Fruit fly (Drosophila melanogaster) whole organism, embryonic: ENCODE measurements around the gene ZnT63C.

Source experiments
- Antp ChIP-seq: fragments of 200-800 bp; sonication (Bioruptor generic); optimal IDR thresholded peaks from 3 replicates; lab custom pipeline; 2016; ENCODE audit warnings: missing biosample characterization, missing genetic modification characterization
- CG10147 ChIP-seq: fragments of 200-800 bp; sonication (Bioruptor generic); optimal IDR thresholded peaks from 2 replicates; lab custom pipeline; 2019; ENCODE audit warnings: missing biosample characterization, mild to moderate bottlenecking, missing genetic modification characterization, moderate library complexity
- CG11085 ChIP-seq: fragments of 200-800 bp; sonication (Bioruptor generic); IDR thresholded peaks from 2 replicates; pipeline ENCODE4 v1.3.6; 2022; ENCODE audit warnings: missing biosample characterization, missing genetic modification characterization
- CG11696 ChIP-seq: fragments of 200-800 bp; sonication (Bioruptor generic); IDR thresholded peaks from 2 replicates; pipeline ENCODE4 v1.3.6; 2022; ENCODE audit warnings: missing biosample characterization, missing genetic modification characterization
- CG12391 ChIP-seq: fragments of 200-800 bp; sonication (Bioruptor generic); optimal IDR thresholded peaks from 3 replicates; lab custom pipeline; 2018; ENCODE audit warnings: missing biosample characterization, mild to moderate bottlenecking, missing genetic modification characterization, moderate library complexity
- CG15479 ChIP-seq: fragments of 200-800 bp; sonication (Bioruptor generic); optimal IDR thresholded peaks from 3 replicates; lab custom pipeline; 2019; ENCODE audit warnings: missing biosample characterization, mild to moderate bottlenecking, missing genetic modification characterization, moderate library complexity
- CG16815 ChIP-seq: fragments of 200-800 bp; sonication (Bioruptor generic); optimal IDR thresholded peaks from 3 replicates; lab custom pipeline; 2017; ENCODE audit warnings: missing biosample characterization, mild to moderate bottlenecking, missing genetic modification characterization
- CG17612 ChIP-seq: fragments of 200-800 bp; sonication (Bioruptor generic); IDR thresholded peaks from 2 replicates; pipeline ENCODE4 v1.3.6; 2022; ENCODE audit warnings: missing biosample characterization, missing genetic modification characterization
- CG18764 ChIP-seq: fragments of 200-800 bp; sonication (Bioruptor generic); optimal IDR thresholded peaks from 3 replicates; lab custom pipeline; 2016; ENCODE audit warnings: missing biosample characterization, missing genetic modification characterization
- CG30403 ChIP-seq: fragments of 200-800 bp; sonication (Bioruptor generic); optimal IDR thresholded peaks from 3 replicates; lab custom pipeline; 2016; ENCODE audit warnings: missing biosample characterization, missing genetic modification characterization
- CG31441 ChIP-seq: fragments of 200-800 bp; sonication (Bioruptor generic); IDR thresholded peaks from 2 replicates; pipeline ENCODE4 v1.3.6; 2022; ENCODE audit warnings: missing biosample characterization, missing genetic modification characterization
- CG3838 ChIP-seq: fragments of 200-800 bp; sonication (Bioruptor generic); optimal IDR thresholded peaks from 3 replicates; lab custom pipeline; 2016; ENCODE audit warnings: missing biosample characterization, missing genetic modification characterization
- CG7928 ChIP-seq: fragments of 200-800 bp; sonication (Bioruptor generic); optimal IDR thresholded peaks from 2 replicates; lab custom pipeline; 2017; ENCODE audit warnings: missing biosample characterization, mild to moderate bottlenecking, missing genetic modification characterization
- CG8290 ChIP-seq, 3 experiments: fragments of 200-800 bp; sonication (Bioruptor generic); optimal IDR thresholded peaks; 2 replicates each; lab custom pipeline; 2016 to 2019; ENCODE audit warnings: missing biosample characterization in 3 of 3, missing genetic modification characterization in 3 of 3, mild to moderate bottlenecking in 2 of 3, moderate library complexity in 1 of 3
- CHES-1-like ChIP-seq: fragments of 200-800 bp; sonication (Bioruptor generic); optimal IDR thresholded peaks from 2 replicates; lab custom pipeline; 2016; ENCODE audit warnings: missing biosample characterization, missing genetic modification characterization
- CTCF ChIP-seq: fragments of 200-800 bp; sonication (Bioruptor generic); optimal IDR thresholded peaks from 2 replicates; lab custom pipeline; 2017; ENCODE audit warnings: missing biosample characterization, mild to moderate bottlenecking, missing genetic modification characterization, moderate library complexity
- E2f1 ChIP-seq: fragments of 200-800 bp; sonication (Bioruptor generic); IDR thresholded peaks from 2 replicates; pipeline ENCODE4 v1.3.6; 2022; ENCODE audit warnings: missing biosample characterization, missing genetic modification characterization
- E2f2 ChIP-seq: fragments of 200-800 bp; sonication (Bioruptor generic); IDR thresholded peaks from 2 replicates; pipeline ENCODE4 v1.3.6; 2022; ENCODE audit warnings: missing biosample characterization, missing genetic modification characterization
- ERR ChIP-seq: fragments of 200-800 bp; sonication (Bioruptor generic); optimal IDR thresholded peaks from 2 replicates; lab custom pipeline; 2016; ENCODE audit warnings: missing biosample characterization, missing genetic modification characterization
- Mad ChIP-seq: fragments of 200-800 bp; sonication (Bioruptor generic); optimal IDR thresholded peaks from 2 replicates; lab custom pipeline; 2016; ENCODE audit warnings: missing biosample characterization, missing genetic modification characterization
- Neu2 ChIP-seq: fragments of 200-800 bp; sonication (Bioruptor generic); optimal IDR thresholded peaks from 3 replicates; lab custom pipeline; 2016; ENCODE audit warnings: missing biosample characterization, missing genetic modification characterization, borderline replicate concordance
- YL-1 ChIP-seq: fragments of 200-800 bp; sonication (Bioruptor generic); optimal IDR thresholded peaks from 3 replicates; lab custom pipeline; 2017; ENCODE audit warnings: missing biosample characterization, mild to moderate bottlenecking, missing genetic modification characterization
- amos ChIP-seq: fragments of 200-800 bp; sonication (Bioruptor generic); IDR thresholded peaks from 2 replicates; pipeline ENCODE4 v1.3.6; 2022; ENCODE audit warnings: missing biosample characterization, missing genetic modification characterization; ENCODE audit not compliant: partially characterized antibody
- az2 ChIP-seq: fragments of 200-800 bp; sonication (Bioruptor generic); optimal IDR thresholded peaks from 3 replicates; lab custom pipeline; 2016; ENCODE audit warnings: missing biosample characterization, missing genetic modification characterization
- br ChIP-seq: fragments of >200 bp; optimal IDR thresholded peaks from 2 replicates; lab custom pipeline; 2017
- bsh ChIP-seq, 2 experiments: fragments of 200-800 bp; sonication (Bioruptor generic); optimal IDR thresholded peaks; 2 replicates each; lab custom pipeline; 2017 to 2018; ENCODE audit warnings: mild to moderate bottlenecking in 2 of 2, missing biosample characterization in 2 of 2, missing genetic modification characterization in 2 of 2, moderate library complexity in 1 of 2
- btn ChIP-seq: fragments of 200-800 bp; sonication (Bioruptor generic); optimal IDR thresholded peaks from 2 replicates; lab custom pipeline; 2016; ENCODE audit warnings: missing biosample characterization, missing genetic modification characterization
- cato ChIP-seq: fragments of 200-800 bp; sonication (Bioruptor generic); optimal IDR thresholded peaks from 2 replicates; lab custom pipeline; 2016; ENCODE audit warnings: missing biosample characterization, missing genetic modification characterization, borderline replicate concordance
- chinmo ChIP-seq: fragments of 200-800 bp; sonication (Bioruptor generic); IDR thresholded peaks from 4 replicates; pipeline ENCODE4 v1.3.6; 2022; ENCODE audit warnings: missing biosample characterization, missing genetic modification characterization; ENCODE audit not compliant: partially characterized antibody
- dimm ChIP-seq: fragments of 200-800 bp; sonication (Bioruptor generic); IDR thresholded peaks from 2 replicates; pipeline ENCODE4 v1.3.6; 2022; ENCODE audit warnings: missing biosample characterization, missing genetic modification characterization
- dmrt11E ChIP-seq: fragments of 200-800 bp; sonication (Bioruptor generic); optimal IDR thresholded peaks from 3 replicates; lab custom pipeline; 2018; ENCODE audit warnings: missing biosample characterization, mild to moderate bottlenecking, missing genetic modification characterization, moderate library complexity
- ewg ChIP-seq: fragments of 200-800 bp; sonication (Bioruptor generic); optimal IDR thresholded peaks from 3 replicates; lab custom pipeline; 2017; ENCODE audit warnings: mild to moderate bottlenecking, missing biosample characterization, missing genetic modification reagents, missing genetic modification characterization
- fd102C ChIP-seq: fragments of 200-800 bp; sonication (Bioruptor generic); optimal IDR thresholded peaks from 2 replicates; lab custom pipeline; 2018; ENCODE audit warnings: missing biosample characterization, mild to moderate bottlenecking, missing genetic modification characterization, moderate library complexity
- h ChIP-seq: fragments of >200 bp; optimal IDR thresholded peaks from 2 replicates; lab custom pipeline; 2017
- insv ChIP-seq, 2 experiments: fragments of 200-800 bp; sonication (Bioruptor generic); optimal IDR thresholded peaks; 3 replicates each; lab custom pipeline; 2016 to 2018; ENCODE audit warnings: missing biosample characterization in 2 of 2, missing genetic modification characterization in 2 of 2
- knrl ChIP-seq: fragments of 200-800 bp; sonication (Bioruptor generic); IDR thresholded peaks from 3 replicates; pipeline ENCODE4 v1.3.6; 2022; ENCODE audit warnings: missing biosample characterization, missing genetic modification characterization; ENCODE audit not compliant: partially characterized antibody
- onecut ChIP-seq: fragments of 200-800 bp; sonication (Bioruptor generic); IDR thresholded peaks from 2 replicates; pipeline ENCODE4 v1.3.6; 2022; ENCODE audit warnings: missing biosample characterization, missing genetic modification characterization
- pan ChIP-seq, 4 experiments: fragments of >200 bp in 3 of 4; fragments of 200-800 bp in 1 of 4; sonication (Bioruptor generic) in 1 of 4; optimal IDR thresholded peaks in 3 of 4; IDR thresholded peaks in 1 of 4; 2 replicates each; pipeline versions ENCODE4 v1.3.6 to Lab custom; 2017 to 2022; ENCODE audit warnings: missing biosample characterization in 2 of 4, missing genetic modification characterization in 2 of 4, mixed read lengths in 1 of 4
- phol ChIP-seq: fragments of 200-800 bp; sonication (Bioruptor generic); optimal IDR thresholded peaks from 3 replicates; lab custom pipeline; 2018; ENCODE audit warnings: missing biosample characterization, mild to moderate bottlenecking, missing genetic modification characterization, moderate library complexity
- repo ChIP-seq: fragments of 200-800 bp; sonication (Bioruptor generic); optimal IDR thresholded peaks from 2 replicates; lab custom pipeline; 2016; ENCODE audit warnings: missing biosample characterization, missing genetic modification characterization
- run ChIP-seq: fragments of 200-800 bp; sonication (Bioruptor generic); optimal IDR thresholded peaks from 3 replicates; lab custom pipeline; 2018; ENCODE audit warnings: missing biosample characterization, mild to moderate bottlenecking, missing genetic modification characterization
- sens-2 ChIP-seq: fragments of 200-800 bp; sonication (Bioruptor generic); IDR thresholded peaks from 2 replicates; pipeline ENCODE4 v1.3.6; 2022; ENCODE audit warnings: missing biosample characterization, missing genetic modification characterization
- slbo ChIP-seq: fragments of 200-800 bp; sonication (Bioruptor generic); IDR thresholded peaks from 2 replicates; pipeline ENCODE4 v1.3.6; 2022; ENCODE audit warnings: missing biosample characterization, missing genetic modification characterization
- slou ChIP-seq: fragments of 200-800 bp; sonication (Bioruptor generic); optimal IDR thresholded peaks from 3 replicates; lab custom pipeline; 2016; ENCODE audit warnings: missing biosample characterization, missing genetic modification characterization
- stc ChIP-seq: fragments of 200-800 bp; sonication (Bioruptor generic); IDR thresholded peaks from 2 replicates; pipeline ENCODE4 v1.3.6; 2022; ENCODE audit warnings: missing biosample characterization, missing genetic modification characterization
- tap ChIP-seq: fragments of 200-800 bp; optimal IDR thresholded peaks from 3 replicates; lab custom pipeline; 2019; ENCODE audit warnings: missing biosample characterization, mild to moderate bottlenecking, missing genetic modification characterization, moderate library complexity
- tio ChIP-seq: fragments of 200-800 bp; sonication (Bioruptor generic); optimal IDR thresholded peaks from 2 replicates; lab custom pipeline; 2017; ENCODE audit warnings: missing biosample characterization, missing genetic modification characterization, inconsistent platforms
- tll ChIP-seq, 2 experiments: fragments of 200-800 bp in 1 of 2; fragments of >200 bp in 1 of 2; sonication (Bioruptor generic) in 1 of 2; optimal IDR thresholded peaks; 2 replicates each; lab custom pipeline; 2017 to 2019; ENCODE audit warnings: missing biosample characterization in 2 of 2, missing genetic modification characterization in 2 of 2, mild to moderate bottlenecking in 1 of 2, moderate library complexity in 1 of 2

ZnT63C gene

dm6 chr3L:3303087-3303526 lies 401 bp upstream of the ZnT63C start, which contains the start of gene CG14968 (continued):
- TF ChIP-seq amos (GFP tag; lab: Robert Waterston, UW) (no peak), CG7928 (GFP tag; lab: Kevin White, UChicago) (peak; percentile 70), repo (GFP tag; lab: Kevin White, UChicago) (peak; percentile 76), E2f2 (peak; percentile 76), run (tag; lab: Kevin White, UChicago) (peak; percentile 72), CTCF (peak; percentile 60), bsh (GFP tag; optimal IDR thresholded peaks at IDR 0.05; lab: Kevin White, UChicago) (peak; percentile 70 to 95), dimm (GFP tag; lab: Robert Waterston, UW) (peak; percentile 87), pan (optimal IDR thresholded peaks at IDR 0.05; lab: Kevin White, UChicago) (no peak), pan (GFP tag; optimal IDR thresholded peaks at IDR 0.05 in 1 of 2, IDR thresholded peaks at IDR 0.05 in 1 of 2) (peak in 1 of 2 experiments; percentile 98), CG16815 (peak; percentile 75), CG3838 (peak; percentile 66), stc (GFP tag; lab: Robert Waterston, UW) (peak; percentile 96), CG12391 (tag; lab: Kevin White, UChicago) (peak; percentile 96), CG8290 (GFP tag; optimal IDR thresholded peaks at IDR 0.05; lab: Kevin White, UChicago) (peak; percentile 74), CG8290 (tag; optimal IDR thresholded peaks at IDR 0.05; lab: Kevin White, UChicago) (peak in 1 of 2 experiments; percentile 77), YL-1 (GFP tag; lab: Kevin White, UChicago) (peak; percentile 41), Antp (peak; percentile 23), chinmo (no peak), CG11696 (peak; percentile 91), sens-2 (peak; percentile 94), CG10147 (GFP tag; lab: Kevin White, UChicago) (peak; percentile 96), Neu2 (GFP tag; lab: Kevin White, UChicago) (no peak), phol (tag; lab: Kevin White, UChicago) (peak; percentile 93), E2f1 (GFP tag; lab: Robert Waterston, UW) (peak; percentile 95), Mad (peak; percentile 79), CG30403 (GFP tag; lab: Kevin White, UChicago) (peak; percentile 93), knrl (no peak), CHES-1-like (GFP tag; lab: Kevin White, UChicago) (peak; percentile 41), CG17612 (GFP tag; lab: Robert Waterston, UW) (peak; percentile 87), cato (GFP tag; lab: Kevin White, UChicago) (peak; percentile 82), onecut (GFP tag; lab: Robert Waterston, UW) (peak; percentile 86), CG18764 (GFP tag; lab: Kevin White, UChicago) (peak; percentile 87), dmrt11E (peak; percentile 78), insv (GFP tag; optimal IDR thresholded peaks at IDR 0.05; lab: Kevin White, UChicago) (peak in 1 of 2 experiments; percentile 33), br (no peak), slbo (GFP tag; lab: Robert Waterston, UW) (peak; percentile 98), h (lab: Kevin White, UChicago) (no peak), az2 (peak; percentile 92), CG31441 (GFP tag; lab: Robert Waterston, UW) (peak; percentile 93), tap (tag; lab: Kevin White, UChicago) (peak; percentile 91), tio (GFP tag; lab: Kevin White, UChicago) (peak; percentile 84)

dm6 chr3L:3304740-3305139 lies 1.2 kb downstream of the ZnT63C start:
- no peak for TF ChIP-seq btn (GFP tag; lab: Kevin White, UChicago)
- peak; percentile 54 for TF ChIP-seq CG15479 (GFP tag; lab: Kevin White, UChicago)
- TF ChIP-seq E2f1 (GFP tag; lab: Robert Waterston, UW): no peak
- TF ChIP-seq ERR (GFP tag; lab: Kevin White, UChicago): no peak
- TF ChIP-seq tll (GFP tag; optimal IDR thresholded peaks at IDR 0.05; lab: Kevin White, UChicago): peak in 1 of 2 experiments; percentile 25
- no peak for TF ChIP-seq fd102C (GFP tag; lab: Kevin White, UChicago)
- no peak for TF ChIP-seq ewg (GFP tag; lab: Kevin White, UChicago)
- no peak for TF ChIP-seq CG11085 (GFP tag; lab: Robert Waterston, UW)
- no peak for TF ChIP-seq slou (GFP tag; lab: Kevin White, UChicago)
